Fruit fly (Drosophila melanogaster) whole organism, prepupa: ENCODE data around the gene CG3301.

ENCODE experiments used
- Blimp-1 ChIP-seq: fragments of 200-800 bp; sonication (Bioruptor generic); optimal IDR thresholded peaks from 3 replicates; lab custom pipeline; 2017; ENCODE audit warnings: missing biosample characterization, missing genetic modification characterization, mild to moderate bottlenecking, moderate library complexity, missing genetic modification reagents
- CG1621 ChIP-seq: fragments of 200-800 bp; sonication (Bioruptor generic); optimal IDR thresholded peaks from 3 replicates; lab custom pipeline; 2018; ENCODE audit warnings: missing biosample characterization, mild to moderate bottlenecking, missing genetic modification characterization
- CG16779 ChIP-seq: fragments of 200-800 bp; sonication (Bioruptor generic); optimal IDR thresholded peaks from 3 replicates; lab custom pipeline; 2017; ENCODE audit warnings: missing biosample characterization, mild to moderate bottlenecking, missing genetic modification characterization
- CG31627 ChIP-seq: fragments of 200-800 bp; sonication (Bioruptor generic); optimal IDR thresholded peaks from 3 replicates; lab custom pipeline; 2016; ENCODE audit warnings: missing biosample characterization, missing genetic modification characterization
- CG32006 ChIP-seq: fragments of 200-800 bp; sonication (Bioruptor generic); optimal IDR thresholded peaks from 3 replicates; lab custom pipeline; 2017; ENCODE audit warnings: missing biosample characterization, mild to moderate bottlenecking, missing genetic modification characterization
- CG6163 ChIP-seq: fragments of 200-800 bp; sonication (Bioruptor generic); IDR thresholded peaks from 3 replicates; pipeline ENCODE4 v1.3.6; 2022; ENCODE audit warnings: missing biosample characterization, missing genetic modification characterization
- CG6276 ChIP-seq: fragments of 200-800 bp; sonication (Bioruptor generic); optimal IDR thresholded peaks from 2 replicates; lab custom pipeline; 2017; ENCODE audit warnings: missing biosample characterization, mild to moderate bottlenecking, missing genetic modification characterization
- CG6808 ChIP-seq: fragments of 200-800 bp; sonication (Bioruptor generic); optimal IDR thresholded peaks from 3 replicates; lab custom pipeline; 2017; ENCODE audit warnings: missing biosample characterization, missing genetic modification characterization, mild to moderate bottlenecking, moderate library complexity, missing genetic modification reagents
- CG7368 ChIP-seq: fragments of 200-800 bp; sonication (Bioruptor generic); optimal IDR thresholded peaks from 3 replicates; lab custom pipeline; 2016; ENCODE audit warnings: missing biosample characterization, missing genetic modification characterization
- Eip78C ChIP-seq: fragments of 200-800 bp; sonication (Bioruptor generic); peaks from one replicate; lab custom pipeline; 2016; ENCODE audit warnings: missing biosample characterization, missing genetic modification characterization
- Ets96B ChIP-seq: fragments of 200-800 bp; optimal IDR thresholded peaks from 2 replicates; lab custom pipeline; 2019; ENCODE audit warnings: missing biosample characterization, mild to moderate bottlenecking, missing genetic modification characterization, moderate library complexity
- Gug ChIP-seq: fragments of 200-800 bp; sonication (Bioruptor generic); IDR thresholded peaks from 2 replicates; pipeline ENCODE4 v1.3.6; 2022; ENCODE audit warnings: missing biosample characterization, missing genetic modification characterization
- Hr38 ChIP-seq: sonication (Bioruptor generic); optimal IDR thresholded peaks from 2 replicates; lab custom pipeline; 2016; ENCODE audit warnings: missing biosample characterization, missing genetic modification characterization
- Hr39 ChIP-seq: fragments of 200-800 bp; sonication (Bioruptor generic); optimal IDR thresholded peaks from 2 replicates; lab custom pipeline; 2016; ENCODE audit warnings: missing biosample characterization, missing genetic modification characterization
- Hr4 ChIP-seq: fragments of 200-800 bp; sonication (Bioruptor generic); optimal IDR thresholded peaks from 3 replicates; lab custom pipeline; 2016; ENCODE audit warnings: missing biosample characterization, missing genetic modification characterization
- OdsH ChIP-seq: fragments of 200-800 bp; sonication (Bioruptor generic); optimal IDR thresholded peaks from 3 replicates; lab custom pipeline; 2016; ENCODE audit warnings: missing biosample characterization, missing genetic modification characterization
- Sox15 ChIP-seq: fragments of 200-800 bp; sonication (Bioruptor generic); optimal IDR thresholded peaks from 3 replicates; lab custom pipeline; 2016; ENCODE audit warnings: missing biosample characterization, missing genetic modification characterization
- achi ChIP-seq: fragments of 200-800 bp; sonication (Bioruptor generic); optimal IDR thresholded peaks from 3 replicates; lab custom pipeline; 2016; ENCODE audit warnings: missing biosample characterization, missing genetic modification characterization
- dsx ChIP-seq: fragments of 200-800 bp; optimal IDR thresholded peaks from 3 replicates; lab custom pipeline; 2019; ENCODE audit warnings: missing biosample characterization, mild to moderate bottlenecking, missing genetic modification characterization, moderate library complexity; ENCODE audit not compliant: poor library complexity, severe bottlenecking
- esn ChIP-seq: fragments of 200-800 bp; sonication (Bioruptor generic); optimal IDR thresholded peaks from 2 replicates; lab custom pipeline; 2016; ENCODE audit warnings: missing biosample characterization, mild to moderate bottlenecking, missing genetic modification characterization, moderate library complexity
- fkh ChIP-seq: fragments of 200-800 bp; sonication (Bioruptor generic); optimal IDR thresholded peaks from 3 replicates; lab custom pipeline; 2017; ENCODE audit warnings: missing biosample characterization, mild to moderate bottlenecking, missing genetic modification characterization, moderate library complexity
- pdm3 ChIP-seq: fragments of 200-800 bp; sonication (Bioruptor generic); optimal IDR thresholded peaks from 3 replicates; lab custom pipeline; 2016; ENCODE audit warnings: missing biosample characterization, missing genetic modification characterization
- ss ChIP-seq, 2 experiments: fragments of 200-800 bp; sonication (Bioruptor generic); optimal IDR thresholded peaks; 2 replicates in 1 of 2; 3 replicates in 1 of 2; lab custom pipeline; 2017 to 2018; ENCODE audit warnings: mild to moderate bottlenecking in 2 of 2, missing biosample characterization in 2 of 2, missing genetic modification characterization in 2 of 2, moderate library complexity in 1 of 2
- topi ChIP-seq: fragments of 200-800 bp; sonication (Bioruptor generic); optimal IDR thresholded peaks from 3 replicates; lab custom pipeline; 2016; ENCODE audit warnings: missing biosample characterization, missing genetic modification characterization

CG3301 gene

DNA sequence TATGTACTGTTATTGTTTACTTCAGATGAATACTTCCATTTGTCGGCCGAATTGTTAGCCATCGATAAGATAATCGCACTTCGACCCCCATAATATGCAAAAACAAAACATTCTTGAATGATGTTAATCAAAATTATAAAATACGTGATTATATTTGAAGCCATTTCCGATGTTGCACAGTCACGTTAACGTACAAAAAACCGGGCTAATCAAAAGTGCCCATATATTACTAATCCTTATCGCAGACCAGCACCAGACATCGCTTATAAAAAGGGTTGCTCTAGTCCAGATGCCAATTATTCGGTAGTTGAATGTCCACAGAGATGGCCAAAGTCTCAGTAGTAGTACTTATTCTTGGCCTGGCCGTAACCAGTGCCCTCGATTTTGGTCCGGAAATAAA lies 33.7 kb downstream of the CG3301 start, which contains the start of gene CG5892:
CG5892 (plus strand) TSS at position 301 of the 400 bp plus-strand sequence.
- TF ChIP-seq CG6163 (GFP tag; lab: Robert Waterston, UW) = no peak
- TF ChIP-seq CG32006 = no peak
- TF ChIP-seq pdm3 (GFP tag; lab: Kevin White, UChicago) = no peak
- no peak for TF ChIP-seq achi (GFP tag; lab: Kevin White, UChicago)
- no peak for TF ChIP-seq CG6808 (GFP tag; lab: Kevin White, UChicago)
- no peak for TF ChIP-seq ss (GFP tag; optimal IDR thresholded peaks at IDR 0.05; lab: Kevin White, UChicago)
- TF ChIP-seq CG6276 = no peak

dm6 chr3R:21241332-21241731 lies 34.7 kb downstream of the CG3301 start:
- TF ChIP-seq CG6808 (GFP tag; lab: Kevin White, UChicago) (no peak), OdsH (no peak), CG7368 (GFP tag; lab: Kevin White, UChicago) (no peak), Blimp-1 (GFP tag; lab: Kevin White, UChicago) (no peak), CG1621 (tag; lab: Kevin White, UChicago) (no peak), Ets96B (tag; lab: Kevin White, UChicago) (no peak), esn (GFP tag; lab: Kevin White, UChicago) (no peak), CG6163 (GFP tag; lab: Robert Waterston, UW) (no peak), pdm3 (GFP tag; lab: Kevin White, UChicago) (no peak), Hr39 (GFP tag; lab: Kevin White, UChicago) (no peak), CG32006 (no peak), Sox15 (GFP tag; lab: Kevin White, UChicago) (no peak), CG16779 (no peak), fkh (GFP tag; lab: Kevin White, UChicago) (no peak), Gug (no peak), dsx (GFP tag; lab: Kevin White, UChicago) (no peak), topi (no peak), Hr38 (GFP tag; lab: Kevin White, UChicago) (no peak), CG31627 (GFP tag; lab: Kevin White, UChicago) (no peak)

DNA sequence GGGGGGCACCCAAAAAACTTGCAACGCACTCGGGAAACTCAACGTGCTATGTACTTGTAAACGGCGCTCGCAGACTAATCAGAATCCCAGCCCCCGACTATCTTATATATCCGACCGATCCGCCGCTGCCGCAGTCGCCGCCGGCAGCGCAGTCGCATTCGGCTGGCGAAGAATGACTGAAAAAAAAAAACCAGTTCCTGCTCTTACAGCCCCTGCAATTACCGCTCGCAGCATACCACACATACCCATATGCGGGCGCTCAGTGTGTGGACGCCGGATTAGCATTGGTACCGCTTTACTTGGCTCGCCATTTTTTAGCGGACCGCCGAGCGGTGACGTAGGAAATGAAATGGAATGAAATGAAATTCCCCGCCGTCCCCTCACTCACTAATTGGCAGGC lies 39.0 kb downstream of the CG3301 start, which contains the start of gene e:
e (minus strand) TSS at position 79 of the 400 bp plus-strand sequence.
- TF ChIP-seq Hr4 (GFP tag; lab: Kevin White, UChicago) (no peak), Eip78C (peak; percentile 59)
- TF ChIP-seq, all 60 proteins: peak for 1
